Worm (Caenorhabditis elegans) whole organism, L1 larva: ENCODE results near the gene praf-3.
A peak's percentile ranks its signal among the peaks of the same experiment; 100 is the strongest.

Source experiments
- C04F5.9 ChIP-seq: sonication (generic microtip); optimal IDR thresholded peaks from 2 replicates; lab custom pipeline; 2016; ENCODE audit warnings: missing genetic modification characterization, missing compliant biosample characterization
- C16A3.4 ChIP-seq: fragments of 150-350 bp; optimal IDR thresholded peaks from 2 replicates; lab custom pipeline; 2014; ENCODE audit warnings: missing biosample characterization, missing genetic modification characterization
- C34B4.2 ChIP-seq: sonication (generic microtip); optimal IDR thresholded peaks from 2 replicates; lab custom pipeline; 2017; ENCODE audit warnings: mild to moderate bottlenecking, missing genetic modification characterization, missing compliant biosample characterization
- F16B12.6 ChIP-seq: fragments of 150-350 bp; optimal IDR thresholded peaks from 2 replicates; lab custom pipeline; 2014; ENCODE audit warnings: missing biosample characterization, missing genetic modification characterization
- aha-1 ChIP-seq: fragments of 150-350 bp; optimal IDR thresholded peaks from 2 replicates; lab custom pipeline; 2014; ENCODE audit warnings: missing biosample characterization, missing genetic modification characterization
- alr-1 ChIP-seq: fragments of 200-800 bp; sonication (Bioruptor generic); optimal IDR thresholded peaks from 2 replicates; lab custom pipeline; 2018; ENCODE audit warnings: borderline replicate concordance, mild to moderate bottlenecking, missing genetic modification characterization, missing compliant biosample characterization
- aly-2 ChIP-seq: fragments of 150-350 bp; optimal IDR thresholded peaks from 2 replicates; lab custom pipeline; 2014; ENCODE audit warnings: missing biosample characterization, missing genetic modification characterization
- ceh-8 ChIP-seq: fragments of 200-800 bp; sonication (Bioruptor generic); optimal IDR thresholded peaks from 2 replicates; lab custom pipeline; 2018; ENCODE audit warnings: mild to moderate bottlenecking, missing genetic modification characterization, moderate library complexity, missing compliant biosample characterization
- ceh-88 ChIP-seq: fragments of 200-800 bp; sonication (Bioruptor generic); IDR thresholded peaks from 2 replicates; pipeline ENCODE4 v1.3.6; 2022; ENCODE audit warnings: missing genetic modification characterization, missing compliant biosample characterization
- dpl-1 ChIP-seq, 3 experiments: fragments of 150-350 bp in 2 of 3; sonication (generic microtip) in 1 of 3; optimal IDR thresholded peaks; 2 replicates each; lab custom pipeline; 2014 to 2017; ENCODE audit warnings: missing biosample characterization in 3 of 3, missing genetic modification characterization in 3 of 3, missing genetic modification reagents in 3 of 3
- dsc-1 ChIP-seq: sonication (generic microtip); optimal IDR thresholded peaks from 2 replicates; lab custom pipeline; 2016; ENCODE audit warnings: mild to moderate bottlenecking, missing genetic modification characterization, missing compliant biosample characterization
- egl-13 ChIP-seq: sonication (generic microtip); optimal IDR thresholded peaks from 2 replicates; lab custom pipeline; 2016; ENCODE audit warnings: missing genotype, missing genetic modification reagents, missing genetic modification characterization, missing compliant biosample characterization
- elt-2 ChIP-seq: sonication (generic microtip); optimal IDR thresholded peaks from 2 replicates; lab custom pipeline; 2016; ENCODE audit warnings: missing genetic modification characterization, mild to moderate bottlenecking, inconsistent platforms, missing compliant biosample characterization, missing genetic modification reagents
- fkh-4 ChIP-seq: sonication (generic microtip); optimal IDR thresholded peaks from 2 replicates; lab custom pipeline; 2016; ENCODE audit warnings: missing compliant biosample characterization, missing genetic modification characterization, borderline replicate concordance
- fkh-8 ChIP-seq: sonication (generic microtip); optimal IDR thresholded peaks from 2 replicates; lab custom pipeline; 2016; ENCODE audit warnings: mild to moderate bottlenecking, missing genetic modification characterization, missing compliant biosample characterization
- fos-1 ChIP-seq: fragments of 150-350 bp; optimal IDR thresholded peaks from 2 replicates; lab custom pipeline; 2014; ENCODE audit warnings: missing biosample characterization, missing genetic modification characterization
- grh-1 ChIP-seq: fragments of 200-800 bp; sonication (Bioruptor generic); IDR thresholded peaks from 2 replicates; pipeline ENCODE4 v1.3.6; 2022; ENCODE audit warnings: missing genetic modification reagents, missing genetic modification characterization, missing compliant biosample characterization
- hlh-17 ChIP-seq: fragments of 200-800 bp; sonication (Bioruptor generic); optimal IDR thresholded peaks from 2 replicates; lab custom pipeline; 2018; ENCODE audit warnings: missing genetic modification characterization, mild to moderate bottlenecking, missing compliant biosample characterization, moderate library complexity, borderline replicate concordance
- irx-1 ChIP-seq: sonication (generic microtip); optimal IDR thresholded peaks from 2 replicates; lab custom pipeline; 2016; ENCODE audit warnings: missing genetic modification characterization, missing compliant biosample characterization
- isw-1 ChIP-seq: fragments of 200-800 bp; sonication (Bioruptor generic); IDR thresholded peaks from 2 replicates; pipeline ENCODE4 v1.3.6; 2022; ENCODE audit warnings: missing genetic modification characterization, missing compliant biosample characterization
- jun-1 ChIP-seq: fragments of 150-350 bp; optimal IDR thresholded peaks from 2 replicates; lab custom pipeline; 2014; ENCODE audit warnings: missing biosample characterization, missing genetic modification reagents, missing genetic modification characterization
- lin-13 ChIP-seq: fragments of 150-350 bp; optimal IDR thresholded peaks from 2 replicates; lab custom pipeline; 2014; ENCODE audit warnings: missing biosample characterization, missing genetic modification reagents, missing genetic modification characterization
- lin-14 ChIP-seq: fragments of 200-800 bp; sonication (Bioruptor generic); optimal IDR thresholded peaks from 2 replicates; lab custom pipeline; 2018; ENCODE audit warnings: mild to moderate bottlenecking, missing genetic modification characterization, moderate library complexity, missing compliant biosample characterization
- lin-15B ChIP-seq: fragments of 150-350 bp; sonication (generic microtip); optimal IDR thresholded peaks from 3 replicates; lab custom pipeline; 2014; ENCODE audit warnings: missing biosample characterization, missing genetic modification characterization
- lir-3 ChIP-seq: sonication (generic microtip); optimal IDR thresholded peaks from 2 replicates; lab custom pipeline; 2016; ENCODE audit warnings: mild to moderate bottlenecking, missing genetic modification characterization, moderate library complexity, missing compliant biosample characterization; ENCODE audit not compliant: poor library complexity
- lsy-2 ChIP-seq, 2 experiments: fragments of 150-350 bp; optimal IDR thresholded peaks; 2 replicates each; lab custom pipeline; 2014; ENCODE audit warnings: missing biosample characterization in 2 of 2, missing genetic modification characterization in 2 of 2
- mab-9 ChIP-seq: fragments of 200-800 bp; sonication (Bioruptor generic); IDR thresholded peaks from 2 replicates; pipeline ENCODE4 v1.3.6; 2022; ENCODE audit warnings: missing genetic modification reagents, missing genetic modification characterization, missing compliant biosample characterization
- mep-1 ChIP-seq: fragments of 150-350 bp; optimal IDR thresholded peaks from 2 replicates; lab custom pipeline; 2014; ENCODE audit warnings: missing biosample characterization, missing genetic modification characterization
- nhr-19 ChIP-seq: fragments of 200-800 bp; sonication (Bioruptor generic); conservative IDR thresholded peaks from 2 replicates; pipeline ENCODE4 v1.3.6; 2022; ENCODE audit warnings: missing genetic modification characterization, missing compliant biosample characterization
- nhr-20 ChIP-seq: sonication (generic microtip); optimal IDR thresholded peaks from 2 replicates; lab custom pipeline; 2016; ENCODE audit warnings: mild to moderate bottlenecking, missing genetic modification characterization, missing compliant biosample characterization
- nhr-237 ChIP-seq: fragments of 150-350 bp; optimal IDR thresholded peaks from 2 replicates; lab custom pipeline; 2014; ENCODE audit warnings: missing biosample characterization, missing genetic modification characterization
- nhr-71 ChIP-seq: sonication (generic microtip); optimal IDR thresholded peaks from 2 replicates; lab custom pipeline; 2016; ENCODE audit warnings: mild to moderate bottlenecking, missing genetic modification characterization, moderate library complexity, missing compliant biosample characterization
- nhr-76 ChIP-seq: sonication (generic microtip); optimal IDR thresholded peaks from 2 replicates; lab custom pipeline; 2017; ENCODE audit warnings: missing biosample characterization, missing genetic modification characterization
- nhr-77 ChIP-seq: fragments of 150-350 bp; optimal IDR thresholded peaks from 2 replicates; lab custom pipeline; 2014; ENCODE audit warnings: missing biosample characterization, missing genetic modification characterization
- pag-3 ChIP-seq: sonication (generic microtip); optimal IDR thresholded peaks from 2 replicates; lab custom pipeline; 2017; ENCODE audit warnings: missing genetic modification characterization, mild to moderate bottlenecking, missing compliant biosample characterization, antibody characterized with exemption, borderline replicate concordance; ENCODE audit not compliant: insufficient read depth
- pqm-1 ChIP-seq: sonication (generic microtip); optimal IDR thresholded peaks from 3 replicates; lab custom pipeline; 2017; ENCODE audit warnings: missing biosample characterization, missing genetic modification characterization
- skn-1 ChIP-seq: fragments of 150-350 bp; optimal IDR thresholded peaks from 2 replicates; lab custom pipeline; 2014; ENCODE audit warnings: missing biosample characterization, missing genetic modification characterization
- snu-23 ChIP-seq: sonication (generic microtip); optimal IDR thresholded peaks from 2 replicates; lab custom pipeline; 2016; ENCODE audit warnings: missing genetic modification characterization, missing compliant biosample characterization
- sup-37 ChIP-seq: fragments of 200-800 bp; sonication (Bioruptor generic); optimal IDR thresholded peaks from 2 replicates; lab custom pipeline; 2018; ENCODE audit warnings: mild to moderate bottlenecking, missing genetic modification characterization, missing compliant biosample characterization
- tlp-1 ChIP-seq: fragments of 150-350 bp; optimal IDR thresholded peaks from 2 replicates; lab custom pipeline; 2014; ENCODE audit warnings: missing biosample characterization, missing genetic modification characterization
- unc-130 ChIP-seq: fragments of 150-350 bp; optimal IDR thresholded peaks from 2 replicates; lab custom pipeline; 2017; ENCODE audit warnings: missing biosample characterization, missing genetic modification characterization, inconsistent platforms
- unc-30 ChIP-seq: sonication (generic microtip); optimal IDR thresholded peaks from 2 replicates; lab custom pipeline; 2017; ENCODE audit warnings: missing biosample characterization, missing genetic modification characterization
- unc-62 ChIP-seq: fragments of 150-350 bp; optimal IDR thresholded peaks from 2 replicates; lab custom pipeline; 2014; ENCODE audit warnings: missing biosample characterization, missing genetic modification reagents, missing genetic modification characterization
- unc-86 ChIP-seq: sonication (generic microtip); optimal IDR thresholded peaks from 2 replicates; lab custom pipeline; 2016; ENCODE audit warnings: missing genetic modification characterization, missing compliant biosample characterization
- unc-98 ChIP-seq: fragments of 200-800 bp; sonication (Bioruptor generic); IDR thresholded peaks from 2 replicates; pipeline ENCODE4 v1.3.6; 2022; ENCODE audit warnings: missing genetic modification characterization, missing compliant biosample characterization
- xbp-1 ChIP-seq: sonication (generic microtip); optimal IDR thresholded peaks from 2 replicates; lab custom pipeline; 2016; ENCODE audit warnings: missing genetic modification characterization, missing compliant biosample characterization
- zag-1 ChIP-seq: fragments of 150-350 bp; optimal IDR thresholded peaks from 2 replicates; lab custom pipeline; 2014; ENCODE audit warnings: missing biosample characterization, missing genetic modification characterization
- zip-4 ChIP-seq: fragments of 200-800 bp; sonication (Bioruptor generic); optimal IDR thresholded peaks from 2 replicates; lab custom pipeline; 2018; ENCODE audit warnings: mild to moderate bottlenecking, missing genetic modification characterization, moderate library complexity, missing compliant biosample characterization
- ztf-11 ChIP-seq, 2 experiments: sonication (generic microtip); optimal IDR thresholded peaks; 2 replicates each; lab custom pipeline; 2016 to 2017; ENCODE audit warnings: missing genetic modification characterization in 2 of 2, missing biosample characterization in 1 of 2, missing compliant biosample characterization in 1 of 2
- ztf-4 ChIP-seq: fragments of 150-350 bp; optimal IDR thresholded peaks from 2 replicates; lab custom pipeline; 2014; ENCODE audit warnings: missing biosample characterization, missing genetic modification characterization

praf-3 gene

ce11 chrIV:8378280-8378679, 1.5 kb upstream of the praf-3 start:
- TF ChIP-seq C34B4.2 (tag; lab: Kevin White, UChicago) (no peak), fkh-8 (tag; lab: Kevin White, UChicago) (no peak), C16A3.4 (no peak), aha-1 (tag; lab: Kevin White, UChicago) (no peak), ceh-88 (no peak), lin-15B (tag; lab: Kevin White, UChicago) (no peak), dsc-1 (tag; lab: Kevin White, UChicago) (no peak), snu-23 (GFP tag; lab: Kevin White, UChicago) (no peak)

ce11 chrIV:8379278-8379677, 505 bp upstream of the praf-3 start, which contains the start of gene nap-1:
Gene nap-1, minus strand, starts transcription at chrIV:8379319.
- TF ChIP-seq isw-1 (peak; percentile 59), fos-1 (peak; percentile 45), grh-1 (GFP tag; lab: Robert Waterston, UW) (no peak), mab-9 (no peak), F16B12.6 (tag; lab: Kevin White, UChicago) (peak; percentile 47), ceh-8 (GFP tag; lab: Kevin White, UChicago) (no peak), zag-1 (tag; lab: Kevin White, UChicago) (no peak), unc-130 (tag; lab: Kevin White, UChicago) (peak; percentile 85), lir-3 (tag; lab: Kevin White, UChicago) (peak; percentile 21), unc-30 (tag; lab: Kevin White, UChicago) (no peak), pqm-1 (tag; lab: Kevin White, UChicago) (peak; percentile 41), jun-1 (peak; percentile 9), nhr-71 (tag; lab: Kevin White, UChicago) (peak; percentile 85), irx-1 (tag; lab: Kevin White, UChicago) (no peak), dsc-1 (tag; lab: Kevin White, UChicago) (peak; percentile 48), fkh-4 (tag; lab: Kevin White, UChicago) (no peak), egl-13 (tag; lab: Kevin White, UChicago) (peak; percentile 23), C34B4.2 (tag; lab: Kevin White, UChicago) (no peak), hlh-17 (GFP tag; lab: Kevin White, UChicago) (no peak), elt-2 (tag; lab: Kevin White, UChicago) (peak; percentile 23), unc-62 (no peak), aly-2 (tag; lab: Kevin White, UChicago) (no peak), nhr-76 (tag; lab: Kevin White, UChicago) (no peak), pag-3 (tag; lab: Kevin White, UChicago) (no peak), nhr-20 (tag; lab: Kevin White, UChicago) (peak; percentile 79), unc-98 (GFP tag; lab: Robert Waterston, UW) (no peak), xbp-1 (tag; lab: Kevin White, UChicago) (peak; percentile 71), sup-37 (GFP tag; lab: Kevin White, UChicago) (no peak), C04F5.9 (tag; lab: Kevin White, UChicago) (no peak), lin-14 (GFP tag; lab: Kevin White, UChicago) (peak; percentile 84), mep-1 (tag; lab: Kevin White, UChicago) (peak; percentile 74), ztf-11 (tag; optimal IDR thresholded peaks at IDR 0.05; lab: Kevin White, UChicago) (no peak), tlp-1 (no peak), nhr-237 (tag; lab: Kevin White, UChicago) (peak; percentile 15), C16A3.4 (peak; percentile 88), alr-1 (tag; lab: Kevin White, UChicago) (no peak), nhr-77 (tag; lab: Kevin White, UChicago) (peak; percentile 61), zip-4 (GFP tag; lab: Kevin White, UChicago) (no peak), ztf-4 (no peak), lin-13 (peak; percentile 81), aha-1 (tag; lab: Kevin White, UChicago) (peak; percentile 42), nhr-19 (GFP tag; lab: Robert Waterston, UW) (peak; percentile 76), unc-86 (tag; lab: Kevin White, UChicago) (peak; percentile 58), lin-15B (tag; lab: Kevin White, UChicago) (peak; percentile 58), skn-1 (tag; lab: Kevin White, UChicago) (peak; percentile 77), lsy-2 (tag; optimal IDR thresholded peaks at IDR 0.05; lab: Kevin White, UChicago) (peak; percentile 84 to 93), fkh-8 (tag; lab: Kevin White, UChicago) (peak; percentile 69), dpl-1 (GFP tag; optimal IDR thresholded peaks at IDR 0.05; lab: Kevin White, UChicago) (peak; percentile 59 to 78 (median 72))
